Worm (Caenorhabditis elegans): ENCODE measurements around the gene C28A5.2.

C28A5.2 gene

ce11 chrIII:4456579-4456978 lies 17.2 kb upstream of the C28A5.2 start:
- TF ChIP-seq ceh-40 (GFP tag; IDR thresholded peaks at IDR 0.05), result no peak
- no peak for TF ChIP-seq mxl-1 (tag; optimal IDR thresholded peaks at IDR 0.05)
- no peak for TF ChIP-seq let-607 (tag; optimal IDR thresholded peaks at IDR 0.05)
- TF ChIP-seq hmg-1.2 (GFP tag; IDR thresholded peaks at IDR 0.05), result peak; percentile 27; the same call in 1 of the 2 replicates
- TF ChIP-seq rcor-1 (GFP tag; IDR thresholded peaks at IDR 0.05), result no peak
- TF ChIP-seq let-526 (GFP tag; IDR thresholded peaks at IDR 0.05), result no peak

- no peak for TF ChIP-seq ztf-6 (GFP tag; IDR thresholded peaks at IDR 0.05)
- no peak for TF ChIP-seq madf-8 (GFP tag; conservative IDR thresholded peaks at IDR 0.05)
- 0 out of 2 replicates have a peak, but pooled peaks have one; percentile 19 for TF ChIP-seq lin-26 (GFP tag; IDR thresholded peaks at IDR 0.05)
- no peak for TF ChIP-seq nfyb-1 (GFP tag; IDR thresholded peaks at IDR 0.05)
Observed at ce11 chrIII:4454919-4455318, 15.6 kb upstream of the C28A5.2 start.

DNA sequence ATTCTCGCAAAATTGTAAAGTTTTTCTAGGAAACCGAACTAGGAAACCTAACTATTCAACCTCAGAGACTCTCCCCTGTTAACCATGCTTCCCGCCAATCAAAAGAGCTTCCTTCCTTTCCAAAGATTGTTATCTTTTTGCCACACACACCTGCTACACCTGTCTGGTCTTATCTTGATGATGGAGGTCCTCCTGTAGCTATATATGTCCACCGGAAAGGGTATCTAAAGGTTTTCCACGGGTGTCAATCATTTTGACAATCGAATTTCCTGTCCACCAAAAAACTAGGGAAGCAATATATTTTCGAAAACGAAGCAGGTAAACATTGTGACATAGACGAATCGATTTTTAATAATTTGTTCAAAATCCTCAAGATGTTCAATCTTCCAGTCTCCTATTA lies 14.4 kb upstream of the C28A5.2 start:
- TF ChIP-seq unc-62 (GFP tag; optimal IDR thresholded peaks at IDR 0.05) (peak; percentile 89), ztf-22 (GFP tag; optimal IDR thresholded peaks at IDR 0.05) (no peak)

DNA sequence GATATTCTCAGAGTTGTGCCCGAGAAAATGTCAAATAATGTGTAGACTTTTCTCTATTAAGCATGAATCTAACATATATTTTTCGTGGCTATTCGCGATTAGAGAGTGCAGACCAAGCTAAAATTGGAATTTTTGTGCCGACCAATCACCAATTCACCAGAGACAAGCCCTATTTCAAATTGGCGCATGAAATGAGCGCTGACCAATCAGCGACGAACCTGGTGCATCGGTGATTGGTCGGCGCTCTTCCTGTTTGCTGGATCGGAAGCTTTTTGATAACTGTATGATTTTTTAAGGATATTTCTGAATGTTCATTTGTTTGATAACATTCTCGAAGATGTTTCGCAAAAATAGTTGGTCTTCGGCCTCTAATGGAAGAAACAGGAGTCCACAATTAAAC lies 14.0 kb upstream of the C28A5.2 start:
- TF ChIP-seq ceh-58 (GFP tag; IDR thresholded peaks at IDR 0.05) (no peak), die-1 (tag; optimal IDR thresholded peaks at IDR 0.05) (no peak), ZK185.1 (tag; optimal IDR thresholded peaks at IDR 0.05; ENCODE audit: poor library complexity, severe bottlenecking) (no peak), madf-10 (tag; optimal IDR thresholded peaks at IDR 0.05) (no peak), tbp1 (GFP tag; optimal IDR thresholded peaks at IDR 0.05) (no peak), ztf-25 (GFP tag; IDR thresholded peaks at IDR 0.05) (0 out of 2 replicates have a peak, but pooled peaks have one; percentile 9)

DNA sequence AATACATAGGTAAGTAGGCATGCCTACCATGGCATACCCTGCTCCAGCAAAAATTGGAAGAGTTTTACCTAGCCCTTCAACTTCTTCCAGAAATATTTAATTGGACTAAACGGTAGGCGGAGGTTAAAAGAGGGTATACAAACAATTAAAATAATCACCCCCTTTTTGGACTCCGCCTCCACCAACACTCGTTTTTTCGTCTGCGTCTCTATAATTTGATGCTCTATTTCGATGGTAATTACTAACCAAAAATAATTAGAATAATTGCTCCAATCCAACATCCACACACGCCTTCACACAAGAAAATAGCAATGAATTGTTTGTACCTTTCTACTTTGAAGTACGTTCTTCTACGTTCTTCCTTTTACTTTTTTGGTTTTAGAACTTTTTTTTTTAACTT lies 13.4 kb upstream of the C28A5.2 start:
- TF ChIP-seq lin-40 (tag; optimal IDR thresholded peaks at IDR 0.05) (no peak), hlh-12 (tag; optimal IDR thresholded peaks at IDR 0.05) (no peak), xnd-1 (tag; optimal IDR thresholded peaks at IDR 0.05) (no peak), F37B4.10 (GFP tag; IDR thresholded peaks at IDR 0.05) (no peak), K11D2.4 (GFP tag; IDR thresholded peaks at IDR 0.05) (no peak), snpc-4 (GFP tag; optimal IDR thresholded peaks at IDR 0.05) (no peak), snpc-4 (tag; optimal IDR thresholded peaks at IDR 0.05) (no peak), ZK185.1 (tag; optimal IDR thresholded peaks at IDR 0.05; ENCODE audit: poor library complexity, severe bottlenecking) (no peak), unc-62 (GFP tag; optimal IDR thresholded peaks at IDR 0.05) (no peak), Y95B8A.8 (GFP tag; IDR thresholded peaks at IDR 0.05) (no peak), ceh-40 (GFP tag; IDR thresholded peaks at IDR 0.05) (no peak)

DNA sequence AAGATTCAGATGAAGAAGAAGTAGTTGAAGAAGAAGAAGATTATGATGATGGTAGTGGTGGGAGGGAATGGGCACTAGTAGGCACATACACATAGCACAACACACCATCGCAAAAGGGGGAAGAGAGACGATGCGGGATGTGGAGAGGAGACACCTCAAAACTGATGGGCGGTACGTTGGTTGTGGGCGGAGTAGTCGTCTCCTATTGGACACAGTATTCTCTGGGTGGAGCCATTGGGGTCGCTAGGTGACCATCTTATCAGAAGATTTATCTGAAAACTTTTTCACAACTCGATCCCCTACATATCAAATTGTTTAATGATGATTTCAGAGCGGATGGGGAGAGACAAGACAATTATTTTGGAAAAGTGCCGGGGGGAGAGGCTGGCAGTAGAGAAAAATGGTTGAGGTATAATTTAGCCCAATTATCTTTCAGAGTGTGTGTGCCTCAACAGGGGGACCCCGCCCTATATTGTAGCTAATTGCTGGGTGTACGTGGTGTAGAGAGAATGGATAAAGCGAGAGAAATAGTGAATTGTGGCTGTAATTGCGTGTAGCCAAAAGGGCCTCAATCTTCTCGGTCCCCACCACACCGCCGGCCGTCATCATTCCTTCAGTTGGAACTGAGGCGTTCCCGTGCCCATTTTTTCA lies 11.6 kb upstream of the C28A5.2 start:
- TF ChIP-seq chd-7 (tag; optimal IDR thresholded peaks at IDR 0.05), result no peak
- no peak for TF ChIP-seq nfyb-1 (GFP tag; IDR thresholded peaks at IDR 0.05)
- TF ChIP-seq bed-1 (GFP tag; IDR thresholded peaks at IDR 0.05), result no peak
- no peak for TF ChIP-seq ceh-79 (tag; optimal IDR thresholded peaks at IDR 0.05)
- no peak for TF ChIP-seq mxl-1 (tag; optimal IDR thresholded peaks at IDR 0.05)
- no peak for TF ChIP-seq madf-8 (GFP tag; conservative IDR thresholded peaks at IDR 0.05)
- TF ChIP-seq ceh-27 (GFP tag; optimal IDR thresholded peaks at IDR 0.05), result no peak
- TF ChIP-seq Y53G8AR.9 (GFP tag; conservative IDR thresholded peaks at IDR 0.05), result no peak
- TF ChIP-seq F33H1.4 (GFP tag; IDR thresholded peaks at IDR 0.05), result no peak
- no peak for TF ChIP-seq F52B5.7 (tag; optimal IDR thresholded peaks at IDR 0.05)
- no peak for TF ChIP-seq snpc-3.4 (tag; optimal IDR thresholded peaks at IDR 0.05)
- TF ChIP-seq snpc-4 (GFP tag; optimal IDR thresholded peaks at IDR 0.05), result no peak
- TF ChIP-seq snpc-4 (tag; optimal IDR thresholded peaks at IDR 0.05), result no peak
- no peak for TF ChIP-seq B0035.1 (tag; optimal IDR thresholded peaks at IDR 0.05)
- no peak for TF ChIP-seq ztf-28 (GFP tag; IDR thresholded peaks at IDR 0.05)
- no peak for TF ChIP-seq ZK185.1 (tag; optimal IDR thresholded peaks at IDR 0.05; ENCODE audit: poor library complexity, severe bottlenecking)
- no peak for TF ChIP-seq die-1 (tag; optimal IDR thresholded peaks at IDR 0.05)
